Fruit fly (Drosophila melanogaster): ENCODE data around the gene Ald2.

The Ald2 gene

DNA sequence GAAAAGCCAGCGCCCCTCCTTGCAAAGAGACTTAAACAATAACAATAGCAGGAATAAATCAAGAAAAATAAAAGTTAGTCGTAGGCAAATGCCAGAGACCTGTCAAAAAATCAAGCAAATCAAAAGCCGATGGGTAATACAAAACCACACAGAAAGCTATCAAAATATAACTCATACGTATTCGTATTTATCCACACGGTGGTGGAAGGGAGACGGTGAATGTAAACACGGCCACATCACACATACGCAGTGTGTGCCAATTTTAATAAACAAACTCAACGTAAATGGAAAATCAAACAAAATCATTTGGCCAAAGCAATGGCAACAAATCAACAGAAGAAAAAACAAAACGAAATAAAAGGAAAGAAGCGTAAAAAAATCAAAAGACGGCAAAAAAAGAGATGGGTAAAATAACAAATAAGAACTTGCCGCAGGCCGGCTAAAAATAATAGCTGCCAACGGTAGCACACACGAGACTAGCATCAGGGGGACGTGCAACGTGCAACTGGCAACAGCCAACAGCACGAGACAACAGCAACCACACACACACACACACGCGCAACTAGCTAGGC, 28.8 kb downstream of the Ald2 start:
- TF ChIP-seq ttk (optimal IDR thresholded peaks at IDR 0.05): no peak
- no peak for TF ChIP-seq Myc (optimal IDR thresholded peaks at IDR 0.05)
- no peak for TF ChIP-seq insv (optimal IDR thresholded peaks at IDR 0.05)
- TF ChIP-seq psq (optimal IDR thresholded peaks at IDR 0.05): no peak
- no peak for TF ChIP-seq Sin3A (optimal IDR thresholded peaks at IDR 0.05)
- TF ChIP-seq h (optimal IDR thresholded peaks at IDR 0.05): no peak

- TF ChIP-seq insv (optimal IDR thresholded peaks at IDR 0.05) (no peak), Sin3A (optimal IDR thresholded peaks at IDR 0.05) (no peak), ttk (optimal IDR thresholded peaks at IDR 0.05) (no peak), psq (optimal IDR thresholded peaks at IDR 0.05) (no peak), Myc (optimal IDR thresholded peaks at IDR 0.05) (no peak), h (optimal IDR thresholded peaks at IDR 0.05) (no peak)
Measured at dm6 chr3R:26443343-26443742, 29.5 kb downstream of the Ald2 start.

- no peak for TF ChIP-seq Myc (optimal IDR thresholded peaks at IDR 0.05)
- no peak for TF ChIP-seq Sin3A (optimal IDR thresholded peaks at IDR 0.05)
- no peak for TF ChIP-seq ttk (optimal IDR thresholded peaks at IDR 0.05)
- no peak for TF ChIP-seq insv (optimal IDR thresholded peaks at IDR 0.05)
- no peak for TF ChIP-seq h (optimal IDR thresholded peaks at IDR 0.05)
- no peak for TF ChIP-seq psq (optimal IDR thresholded peaks at IDR 0.05)
Measured at dm6 chr3R:26443875-26444511, 30.1 kb downstream of the Ald2 start.

dm6 chr3R:26448779-26449178, 34.9 kb downstream of the Ald2 start, which contains the start of gene Hex-t1:
Gene Hex-t1 (plus strand): TSS chr3R:26449079.
- no peak for TF ChIP-seq Sin3A (optimal IDR thresholded peaks at IDR 0.05)
- TF ChIP-seq insv (optimal IDR thresholded peaks at IDR 0.05): no peak
- TF ChIP-seq ttk (optimal IDR thresholded peaks at IDR 0.05): no peak
- no peak for TF ChIP-seq h (optimal IDR thresholded peaks at IDR 0.05)
- TF ChIP-seq psq (optimal IDR thresholded peaks at IDR 0.05): no peak
- no peak for TF ChIP-seq Myc (optimal IDR thresholded peaks at IDR 0.05)

dm6 chr3R:26450371-26450770, 36.5 kb downstream of the Ald2 start, which contains the start of gene Hex-t2:
Gene Hex-t2 (plus strand): TSS chr3R:26450671.
- no peak for TF ChIP-seq Sin3A (optimal IDR thresholded peaks at IDR 0.05)

dm6 chr3R:26452345-26452744, 38.5 kb downstream of the Ald2 start, which contains the start of gene CG5447:
Gene CG5447 (plus strand): TSS chr3R:26452534.
- TF ChIP-seq insv (optimal IDR thresholded peaks at IDR 0.05): no peak
- no peak for TF ChIP-seq Sin3A (optimal IDR thresholded peaks at IDR 0.05)
- no peak for TF ChIP-seq psq (optimal IDR thresholded peaks at IDR 0.05)
- no peak for TF ChIP-seq Myc (optimal IDR thresholded peaks at IDR 0.05)
- no peak for TF ChIP-seq ttk (optimal IDR thresholded peaks at IDR 0.05)

- TF ChIP-seq Myc (optimal IDR thresholded peaks at IDR 0.05) (no peak), h (optimal IDR thresholded peaks at IDR 0.05) (no peak), ttk (optimal IDR thresholded peaks at IDR 0.05) (no peak), psq (optimal IDR thresholded peaks at IDR 0.05) (no peak)
Measured at dm6 chr3R:26454494-26454893, 40.6 kb downstream of the Ald2 start, which contains the start of gene CG43117. Gene CG43117 (plus strand): TSS chr3R:26454794.

DNA sequence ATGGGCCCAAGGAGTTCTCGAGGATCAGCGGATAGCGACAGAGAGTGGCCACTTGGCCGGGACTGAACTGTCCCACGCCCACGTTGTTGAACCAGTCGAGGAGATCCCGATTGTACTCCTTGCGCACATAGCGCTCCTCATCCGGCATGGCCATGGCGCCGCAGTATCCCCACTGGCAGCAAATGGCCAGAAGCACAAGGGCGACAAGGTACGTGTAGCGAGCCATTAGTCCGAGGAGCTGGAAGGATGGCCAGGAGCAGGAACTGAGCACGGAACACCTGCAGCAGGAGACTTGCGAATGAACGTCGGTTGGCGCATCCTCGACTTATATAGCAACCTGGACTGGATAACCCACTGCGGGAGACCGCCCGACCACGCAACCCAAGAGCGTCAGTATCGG, 42.0 kb downstream of the Ald2 start, which contains the start of gene Pdf:
Gene Pdf, minus strand, starts transcription at position 304 of the 400 bp plus-strand sequence.
- TF ChIP-seq Myc (optimal IDR thresholded peaks at IDR 0.05) (no peak), ttk (optimal IDR thresholded peaks at IDR 0.05) (no peak), Sin3A (optimal IDR thresholded peaks at IDR 0.05) (no peak), insv (optimal IDR thresholded peaks at IDR 0.05) (no peak), psq (optimal IDR thresholded peaks at IDR 0.05) (no peak), h (optimal IDR thresholded peaks at IDR 0.05) (no peak)

dm6 chr3R:26456577-26456976, 42.7 kb downstream of the Ald2 start, which contains the start of gene CG14237:
Gene CG14237 (plus strand): TSS chr3R:26456877.
- TF ChIP-seq h (optimal IDR thresholded peaks at IDR 0.05) (no peak), Sin3A (optimal IDR thresholded peaks at IDR 0.05) (no peak), Myc (optimal IDR thresholded peaks at IDR 0.05) (no peak), ttk (optimal IDR thresholded peaks at IDR 0.05) (no peak), insv (optimal IDR thresholded peaks at IDR 0.05) (no peak)

DNA sequence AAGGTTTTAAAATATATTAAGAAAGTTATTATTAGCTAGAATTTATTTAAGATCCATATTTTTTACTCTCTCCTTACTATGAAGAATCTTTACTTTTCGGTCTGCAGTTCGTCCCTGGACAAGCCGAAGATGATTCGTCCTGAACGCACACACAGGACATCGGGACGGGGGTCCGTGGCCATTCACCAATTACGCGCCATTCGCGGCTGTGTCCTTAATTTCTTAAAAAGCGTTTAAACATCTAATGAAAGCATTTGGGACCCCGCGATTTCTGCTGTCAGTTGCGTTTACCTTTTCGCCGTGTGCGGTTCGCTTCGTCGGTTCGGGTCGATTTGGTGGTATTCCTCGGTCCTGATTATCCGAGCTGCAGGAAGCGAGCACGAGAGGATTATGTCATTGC, 44.1 kb downstream of the Ald2 start, which contains the start of gene CG14238:
Gene CG14238, plus strand, starts transcription at position 301 of the 400 bp plus-strand sequence.
- no peak for TF ChIP-seq insv (optimal IDR thresholded peaks at IDR 0.05)
- no peak for TF ChIP-seq h (optimal IDR thresholded peaks at IDR 0.05)
- TF ChIP-seq ttk (optimal IDR thresholded peaks at IDR 0.05): no peak
- TF ChIP-seq Sin3A (optimal IDR thresholded peaks at IDR 0.05): no peak
- TF ChIP-seq Myc (optimal IDR thresholded peaks at IDR 0.05): no peak
- TF ChIP-seq psq (optimal IDR thresholded peaks at IDR 0.05): no peak

DNA sequence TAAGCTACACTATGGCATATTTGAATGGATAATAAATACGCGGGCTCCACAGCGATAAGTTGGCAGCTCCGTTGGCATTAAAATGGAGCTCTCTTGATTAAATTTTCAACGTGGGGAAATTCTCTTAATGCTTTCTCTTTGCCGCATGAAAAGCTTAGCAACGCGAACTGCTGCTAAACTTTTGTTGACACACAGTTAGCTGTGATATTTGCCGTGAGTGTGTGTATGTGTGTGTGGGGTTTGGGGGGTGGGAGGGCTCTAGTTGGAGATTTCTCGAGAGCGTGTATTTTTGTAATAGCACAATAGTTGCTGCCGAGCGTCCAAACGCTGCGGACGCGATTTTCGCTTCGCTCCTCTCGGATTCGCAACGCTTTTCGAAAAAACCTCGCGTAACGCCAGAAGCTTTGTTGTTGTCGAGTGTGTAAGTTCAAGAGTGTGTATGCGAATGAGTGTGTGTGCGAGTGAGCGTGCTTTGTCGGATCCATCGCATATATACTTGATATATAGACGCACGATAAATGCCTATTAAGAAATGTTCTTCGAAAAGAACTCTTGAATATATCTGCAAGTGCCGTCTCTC, 47.4 kb downstream of the Ald2 start, which contains the start of gene CG5455:
Gene CG5455, plus strand, starts transcription at position 302 of the 580 bp plus-strand sequence.
- TF ChIP-seq psq (optimal IDR thresholded peaks at IDR 0.05) (no peak), insv (optimal IDR thresholded peaks at IDR 0.05) (no peak), Myc (optimal IDR thresholded peaks at IDR 0.05) (no peak), h (optimal IDR thresholded peaks at IDR 0.05) (no peak), ttk (optimal IDR thresholded peaks at IDR 0.05) (no peak), Sin3A (optimal IDR thresholded peaks at IDR 0.05) (no peak)

DNA sequence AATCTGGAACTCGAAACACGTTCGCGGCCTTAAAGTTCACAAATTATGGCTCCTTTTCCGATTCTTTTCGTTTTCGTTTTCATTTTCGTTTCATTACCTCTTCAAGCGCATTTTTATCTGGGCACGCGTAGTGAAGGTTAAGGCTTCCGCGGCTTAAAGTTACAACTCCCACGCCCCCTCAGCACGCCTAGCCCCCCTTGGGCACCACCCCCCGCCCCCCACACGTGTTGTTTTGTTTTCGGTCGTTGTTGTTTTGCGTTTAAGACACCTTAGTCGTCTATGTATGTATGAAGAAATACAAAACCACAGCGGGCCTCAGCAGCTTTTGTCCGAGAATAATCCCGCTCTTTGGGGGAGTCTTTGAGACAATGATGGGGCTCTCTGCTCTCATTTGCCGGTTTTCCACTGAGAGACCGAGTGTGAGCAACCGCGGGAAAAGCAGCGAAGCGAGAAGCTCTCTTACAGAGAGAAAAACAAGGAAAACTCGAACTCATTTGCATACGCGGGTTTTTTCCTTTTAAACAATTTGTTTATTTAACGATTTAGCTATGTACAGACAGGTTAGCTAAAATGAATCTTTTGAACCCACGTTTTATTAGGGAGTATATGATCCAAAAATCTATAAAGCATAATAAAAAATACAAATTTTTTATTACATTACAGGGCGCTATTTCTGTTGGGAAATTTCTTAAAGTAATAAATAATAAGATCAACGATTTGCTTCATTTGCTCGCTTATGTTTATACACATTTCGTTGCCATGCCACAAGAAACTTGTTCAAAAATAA, 48.5 kb downstream of the Ald2 start:
- TF ChIP-seq psq (optimal IDR thresholded peaks at IDR 0.05): no peak
- no peak for TF ChIP-seq h (optimal IDR thresholded peaks at IDR 0.05)
- no peak for TF ChIP-seq Myc (optimal IDR thresholded peaks at IDR 0.05)
- no peak for TF ChIP-seq Sin3A (optimal IDR thresholded peaks at IDR 0.05)
- TF ChIP-seq ttk (optimal IDR thresholded peaks at IDR 0.05): no peak
- no peak for TF ChIP-seq insv (optimal IDR thresholded peaks at IDR 0.05)

Measured in Kc167 (cell line).